Fruit fly (Drosophila melanogaster) whole organism, embryonic: Measurements from ENCODE around the gene Jarid2.

Source experiments
- CG10147 ChIP-seq: fragments of 200-800 bp; sonication (Bioruptor generic); optimal IDR thresholded peaks from 2 replicates; lab custom pipeline; 2019; ENCODE audit warnings: missing biosample characterization, mild to moderate bottlenecking, missing genetic modification characterization, moderate library complexity
- CG10267 ChIP-seq: fragments of 200-800 bp; sonication (Bioruptor generic); optimal IDR thresholded peaks from 2 replicates; lab custom pipeline; 2018; ENCODE audit warnings: missing biosample characterization, mild to moderate bottlenecking, missing genetic modification characterization, moderate library complexity
- CG10654 ChIP-seq: fragments of 200-800 bp; sonication (Bioruptor generic); optimal IDR thresholded peaks from 2 replicates; lab custom pipeline; 2016; ENCODE audit warnings: missing biosample characterization, missing genetic modification characterization
- CG11093 ChIP-seq: fragments of 200-800 bp; sonication (Bioruptor generic); IDR thresholded peaks from 3 replicates; pipeline ENCODE4 v1.3.6; 2022; ENCODE audit warnings: missing biosample characterization, missing genetic modification characterization
- CG12155 ChIP-seq: fragments of 200-800 bp; sonication (Bioruptor generic); optimal IDR thresholded peaks from 3 replicates; lab custom pipeline; 2016; ENCODE audit warnings: missing biosample characterization, missing genetic modification characterization
- CG12744 ChIP-seq: fragments of 200-800 bp; sonication (Bioruptor generic); optimal IDR thresholded peaks from 2 replicates; lab custom pipeline; 2016; ENCODE audit warnings: missing biosample characterization, missing genetic modification characterization
- CG12942 ChIP-seq: fragments of 200-800 bp; sonication (Bioruptor generic); optimal IDR thresholded peaks from 3 replicates; lab custom pipeline; 2016; ENCODE audit warnings: missing biosample characterization, missing genetic modification characterization
- CG14965 ChIP-seq: fragments of 200-800 bp; sonication (Bioruptor generic); optimal IDR thresholded peaks from 2 replicates; lab custom pipeline; 2016; ENCODE audit warnings: missing biosample characterization, missing genetic modification characterization, borderline replicate concordance
- CG16779 ChIP-seq: fragments of 200-800 bp; sonication (Bioruptor generic); IDR thresholded peaks from 2 replicates; pipeline ENCODE4 v1.3.6; 2022; ENCODE audit warnings: missing biosample characterization, missing genetic modification characterization
- CG31224 ChIP-seq: fragments of 200-800 bp; sonication (Bioruptor generic); IDR thresholded peaks from 2 replicates; pipeline ENCODE4 v1.3.6; 2022; ENCODE audit warnings: missing biosample characterization, missing genetic modification characterization
- CG3995 ChIP-seq: fragments of 200-800 bp; sonication (Bioruptor generic); optimal IDR thresholded peaks from 3 replicates; lab custom pipeline; 2016; ENCODE audit warnings: missing biosample characterization, missing genetic modification characterization
- CG42726 ChIP-seq: fragments of 200-800 bp; sonication (Bioruptor generic); IDR thresholded peaks from 2 replicates; pipeline ENCODE4 v1.3.6; 2022; ENCODE audit warnings: missing biosample characterization, missing genetic modification characterization; ENCODE audit not compliant: partially characterized antibody
- CG4730 ChIP-seq: fragments of 200-800 bp; sonication (Bioruptor generic); IDR thresholded peaks from 2 replicates; pipeline ENCODE4 v1.3.6; 2022; ENCODE audit warnings: missing biosample characterization, missing genetic modification characterization
- CG5953 ChIP-seq: fragments of 200-800 bp; sonication (Bioruptor generic); IDR thresholded peaks from 2 replicates; pipeline ENCODE4 v1.3.6; 2022; ENCODE audit warnings: missing biosample characterization, missing genetic modification characterization
- CG7271 ChIP-seq: fragments of 200-800 bp; sonication (Bioruptor generic); optimal IDR thresholded peaks from 2 replicates; lab custom pipeline; 2018; ENCODE audit warnings: missing biosample characterization, mild to moderate bottlenecking, missing genetic modification characterization, moderate library complexity
- CG8281 ChIP-seq: fragments of 200-800 bp; sonication (Bioruptor generic); optimal IDR thresholded peaks from 2 replicates; lab custom pipeline; 2018; ENCODE audit warnings: missing biosample characterization, mild to moderate bottlenecking, missing genetic modification characterization, moderate library complexity
- CG8924 ChIP-seq: fragments of 200-800 bp; optimal IDR thresholded peaks from 3 replicates; lab custom pipeline; 2019; ENCODE audit warnings: missing biosample characterization, mild to moderate bottlenecking, missing genetic modification characterization, moderate library complexity
- CG9876 ChIP-seq: fragments of 200-800 bp; sonication (Bioruptor generic); optimal IDR thresholded peaks from 2 replicates; lab custom pipeline; 2016; ENCODE audit warnings: missing biosample characterization, missing genetic modification characterization
- Dfd ChIP-seq, 2 experiments: fragments of >200 bp; optimal IDR thresholded peaks; 2 replicates each; lab custom pipeline; 2017; ENCODE audit warnings: missing biosample characterization in 2 of 2, missing genetic modification characterization in 2 of 2
- Doc2 ChIP-seq: fragments of 200-800 bp; sonication (Bioruptor generic); IDR thresholded peaks from 2 replicates; pipeline ENCODE4 v1.3.6; 2022; ENCODE audit warnings: missing biosample characterization, missing genetic modification characterization
- Dref ChIP-seq: fragments of 200-800 bp; sonication (Bioruptor generic); IDR thresholded peaks from 2 replicates; pipeline ENCODE4 v1.3.6; 2022; ENCODE audit warnings: missing biosample characterization, missing genetic modification characterization
- ERR ChIP-seq: fragments of 200-800 bp; sonication (Bioruptor generic); optimal IDR thresholded peaks from 2 replicates; lab custom pipeline; 2016; ENCODE audit warnings: missing biosample characterization, missing genetic modification characterization
- Eip74EF ChIP-seq, 2 experiments: fragments of 200-800 bp in 1 of 2; fragments of >200 bp in 1 of 2; sonication (Bioruptor generic) in 1 of 2; optimal IDR thresholded peaks; 2 replicates each; lab custom pipeline; 2017 to 2019; ENCODE audit warnings: missing biosample characterization in 2 of 2, missing genetic modification characterization in 2 of 2, mild to moderate bottlenecking in 1 of 2, moderate library complexity in 1 of 2
- Fer2 ChIP-seq: fragments of 200-800 bp; sonication (Bioruptor generic); optimal IDR thresholded peaks from 2 replicates; lab custom pipeline; 2018; ENCODE audit warnings: missing biosample characterization, mild to moderate bottlenecking, missing genetic modification characterization, moderate library complexity
- H15 ChIP-seq: fragments of 200-800 bp; sonication (Bioruptor generic); IDR thresholded peaks from 3 replicates; pipeline ENCODE4 v1.3.6; 2022; ENCODE audit warnings: missing biosample characterization, missing genetic modification characterization
- H2.0 ChIP-seq: fragments of 200-800 bp; sonication (Bioruptor generic); IDR thresholded peaks from 2 replicates; pipeline ENCODE4 v1.3.6; 2022; ENCODE audit warnings: missing biosample characterization, missing genetic modification characterization
- Hsf ChIP-seq: fragments of 200-800 bp; sonication (Bioruptor generic); optimal IDR thresholded peaks from 3 replicates; lab custom pipeline; 2016; ENCODE audit warnings: missing biosample characterization, missing genetic modification characterization
- Nf-YC ChIP-seq: fragments of 200-800 bp; optimal IDR thresholded peaks from 3 replicates; lab custom pipeline; 2019; ENCODE audit warnings: missing biosample characterization, mild to moderate bottlenecking, missing genetic modification characterization, moderate library complexity
- Opbp ChIP-seq: fragments of 200-800 bp; sonication (Bioruptor generic); IDR thresholded peaks from 3 replicates; pipeline ENCODE4 v1.3.6; 2022; ENCODE audit warnings: missing biosample characterization, missing genetic modification characterization; ENCODE audit not compliant: partially characterized antibody
- TFAM ChIP-seq: fragments of 200-800 bp; sonication (Bioruptor generic); optimal IDR thresholded peaks from 2 replicates; lab custom pipeline; 2017; ENCODE audit warnings: missing biosample characterization, missing genetic modification characterization, inconsistent platforms
- YL-1 ChIP-seq: fragments of 200-800 bp; sonication (Bioruptor generic); optimal IDR thresholded peaks from 3 replicates; lab custom pipeline; 2017; ENCODE audit warnings: missing biosample characterization, mild to moderate bottlenecking, missing genetic modification characterization
- aop ChIP-seq: fragments of 200-800 bp; sonication (Bioruptor generic); IDR thresholded peaks from 2 replicates; pipeline ENCODE4 v1.3.6; 2022; ENCODE audit warnings: missing biosample characterization, missing genetic modification characterization
- br ChIP-seq: fragments of >200 bp; optimal IDR thresholded peaks from 2 replicates; lab custom pipeline; 2017
- cas ChIP-seq: fragments of 200-800 bp; sonication (Bioruptor generic); IDR thresholded peaks from 2 replicates; pipeline ENCODE4 v1.3.6; 2022; ENCODE audit warnings: missing biosample characterization, missing genetic modification characterization
- cg ChIP-seq: fragments of 200-800 bp; sonication (Bioruptor generic); optimal IDR thresholded peaks from 3 replicates; lab custom pipeline; 2019; ENCODE audit warnings: missing biosample characterization, mild to moderate bottlenecking, missing genetic modification characterization, moderate library complexity
- chn ChIP-seq: fragments of 200-800 bp; sonication (Bioruptor generic); optimal IDR thresholded peaks from 2 replicates; lab custom pipeline; 2016; ENCODE audit warnings: missing biosample characterization, missing genetic modification characterization
- ems ChIP-seq: fragments of 200-800 bp; sonication (Bioruptor generic); optimal IDR thresholded peaks from 3 replicates; lab custom pipeline; 2016; ENCODE audit warnings: missing biosample characterization, missing genetic modification characterization
- fd64A ChIP-seq: fragments of 200-800 bp; sonication (Bioruptor generic); optimal IDR thresholded peaks from 3 replicates; lab custom pipeline; 2018; ENCODE audit warnings: missing biosample characterization, mild to moderate bottlenecking, missing genetic modification characterization
- fd96Cb ChIP-seq: fragments of 200-800 bp; sonication (Bioruptor generic); optimal IDR thresholded peaks from 2 replicates; lab custom pipeline; 2018; ENCODE audit warnings: missing biosample characterization, mild to moderate bottlenecking, missing genetic modification characterization, moderate library complexity
- gfzf ChIP-seq: fragments of 200-800 bp; sonication (Bioruptor generic); optimal IDR thresholded peaks from 2 replicates; lab custom pipeline; 2016; ENCODE audit warnings: missing biosample characterization, mild to moderate bottlenecking, missing genetic modification characterization, moderate library complexity
- grau ChIP-seq: fragments of 200-800 bp; optimal IDR thresholded peaks from 3 replicates; lab custom pipeline; 2019; ENCODE audit warnings: missing biosample characterization, mild to moderate bottlenecking, missing genetic modification characterization, moderate library complexity
- her ChIP-seq: fragments of 200-800 bp; sonication (Bioruptor generic); optimal IDR thresholded peaks from 2 replicates; lab custom pipeline; 2016; ENCODE audit warnings: missing biosample characterization, missing genetic modification characterization
- jigr1 ChIP-seq: fragments of 200-800 bp; sonication (Bioruptor generic); IDR thresholded peaks from 3 replicates; pipeline ENCODE4 v1.3.6; 2022; ENCODE audit warnings: missing biosample characterization, missing genetic modification characterization
- jing ChIP-seq: fragments of 200-800 bp; sonication (Bioruptor generic); optimal IDR thresholded peaks from 2 replicates; lab custom pipeline; 2018; ENCODE audit warnings: missing biosample characterization, mild to moderate bottlenecking, missing genetic modification characterization
- kni ChIP-seq: fragments of 200-800 bp; sonication (Bioruptor generic); optimal IDR thresholded peaks from 3 replicates; lab custom pipeline; 2017; ENCODE audit warnings: mild to moderate bottlenecking, missing biosample characterization, missing genetic modification reagents, missing genetic modification characterization
- lbe ChIP-seq: fragments of 200-800 bp; sonication (Bioruptor generic); optimal IDR thresholded peaks from 2 replicates; lab custom pipeline; 2016; ENCODE audit warnings: missing biosample characterization, mild to moderate bottlenecking, missing genetic modification characterization
- nmo ChIP-seq: fragments of 200-800 bp; sonication (Bioruptor generic); optimal IDR thresholded peaks from 2 replicates; lab custom pipeline; 2018; ENCODE audit warnings: missing biosample characterization, mild to moderate bottlenecking, missing genetic modification characterization, moderate library complexity
- sqz ChIP-seq: fragments of 200-800 bp; sonication (Bioruptor generic); optimal IDR thresholded peaks from 3 replicates; lab custom pipeline; 2018; ENCODE audit warnings: missing biosample characterization, mild to moderate bottlenecking, missing genetic modification characterization
- twi ChIP-seq: fragments of 200-800 bp; optimal IDR thresholded peaks from 2 replicates; lab custom pipeline; 2019; ENCODE audit warnings: missing biosample characterization, mild to moderate bottlenecking, missing genetic modification characterization, moderate library complexity

The Jarid2 gene

dm6 chr3L:9460775-9461491, 15.9 kb upstream of the Jarid2 start, which contains the start of the genes CG3434 and CG44838 (continued):
- peak; percentile 74 for TF ChIP-seq CG12942
- no peak for TF ChIP-seq CG16779 (GFP tag; lab: Robert Waterston, UW)
- TF ChIP-seq Dref = peak; percentile 66
- no peak for TF ChIP-seq CG14965 (GFP tag; lab: Kevin White, UChicago)
- peak; percentile 47 for TF ChIP-seq CG8281 (tag; lab: Kevin White, UChicago)
- TF ChIP-seq br = no peak
- peak; percentile 16 for TF ChIP-seq gfzf (GFP tag; lab: Kevin White, UChicago)
- TF ChIP-seq CG12155 (GFP tag; lab: Kevin White, UChicago) = peak; percentile 86
- TF ChIP-seq lbe = peak; percentile 47
- no peak for TF ChIP-seq CG42726 (GFP tag; lab: Robert Waterston, UW)
- TF ChIP-seq grau (tag; lab: Kevin White, UChicago) = peak; percentile 84
- TF ChIP-seq CG10147 (GFP tag; lab: Kevin White, UChicago) = peak; percentile 83
- peak; percentile 48; the same call in 1 of the 2 replicates for TF ChIP-seq CG4730 (GFP tag; lab: Robert Waterston, UW)
- no peak for TF ChIP-seq TFAM (GFP tag; lab: Kevin White, UChicago)
- TF ChIP-seq CG12744 (GFP tag; lab: Kevin White, UChicago) = peak; percentile 28
- TF ChIP-seq sqz (GFP tag; lab: Kevin White, UChicago) = peak; percentile 65
- TF ChIP-seq fd64A (GFP tag; lab: Kevin White, UChicago) = peak; percentile 15
- TF ChIP-seq Fer2 = peak; percentile 69
- peak; percentile 60 for TF ChIP-seq cg (GFP tag; lab: Kevin White, UChicago)
- TF ChIP-seq CG10654 = peak; percentile 77
- TF ChIP-seq CG9876 = peak; percentile 35
- no peak for TF ChIP-seq jing (GFP tag; lab: Kevin White, UChicago)
- 0 out of 2 replicates have a peak, but pooled peaks have one; percentile 65 for TF ChIP-seq cas
- TF ChIP-seq fd96Cb (tag; lab: Kevin White, UChicago) = peak; percentile 64
- peak; percentile 29 for TF ChIP-seq CG3995 (GFP tag; lab: Kevin White, UChicago)
- peak; percentile 23 for TF ChIP-seq CG7271 (tag; lab: Kevin White, UChicago)
- no peak for TF ChIP-seq Dfd (GFP tag; optimal IDR thresholded peaks at IDR 0.05; lab: Kevin White, UChicago)
- TF ChIP-seq CG11093 (GFP tag; lab: Robert Waterston, UW) = peak; percentile 45; the same call in 1 of the 3 replicates
- TF ChIP-seq CG8924 (tag; lab: Kevin White, UChicago) = peak; percentile 89
- no peak for TF ChIP-seq CG5953
- TF ChIP-seq her = no peak
- TF ChIP-seq chn (GFP tag; lab: Kevin White, UChicago) = peak; percentile 78
- TF ChIP-seq Nf-YC = peak; percentile 85
- peak; percentile 74; the same call in 2 of the 3 replicates for TF ChIP-seq H15
- no peak for TF ChIP-seq aop
- TF ChIP-seq nmo = peak; percentile 87
- TF ChIP-seq Hsf (GFP tag; lab: Kevin White, UChicago) = peak; percentile 83
- TF ChIP-seq ems (GFP tag; lab: Kevin White, UChicago) = peak; percentile 77
- TF ChIP-seq H2.0 = peak; percentile 24; the same call in 1 of the 2 replicates
- TF ChIP-seq ERR = no peak
- peak; percentile 82 for TF ChIP-seq CG10267 (tag; lab: Kevin White, UChicago)
- TF ChIP-seq CG31224 (GFP tag; lab: Robert Waterston, UW) = no peak; the same call in 1 of the 2 replicates
- peak; percentile 61 for TF ChIP-seq twi (tag; lab: Kevin White, UChicago)
- no peak; the same call in 2 of the 3 replicates for TF ChIP-seq Opbp
- TF ChIP-seq kni (GFP tag; lab: Kevin White, UChicago) = peak; percentile 75
- TF ChIP-seq Eip74EF (GFP tag; optimal IDR thresholded peaks at IDR 0.05; lab: Kevin White, UChicago) = peak in 1 of 2 experiments; percentile 77
- no peak for TF ChIP-seq Doc2
- peak; percentile 58 for TF ChIP-seq YL-1
- TF ChIP-seq jigr1 (GFP tag; lab: Robert Waterston, UW) = peak; percentile 38; the same call in 1 of the 3 replicates
